Worm (Caenorhabditis elegans): ENCODE measurements around the gene C11G10.1.

DNA sequence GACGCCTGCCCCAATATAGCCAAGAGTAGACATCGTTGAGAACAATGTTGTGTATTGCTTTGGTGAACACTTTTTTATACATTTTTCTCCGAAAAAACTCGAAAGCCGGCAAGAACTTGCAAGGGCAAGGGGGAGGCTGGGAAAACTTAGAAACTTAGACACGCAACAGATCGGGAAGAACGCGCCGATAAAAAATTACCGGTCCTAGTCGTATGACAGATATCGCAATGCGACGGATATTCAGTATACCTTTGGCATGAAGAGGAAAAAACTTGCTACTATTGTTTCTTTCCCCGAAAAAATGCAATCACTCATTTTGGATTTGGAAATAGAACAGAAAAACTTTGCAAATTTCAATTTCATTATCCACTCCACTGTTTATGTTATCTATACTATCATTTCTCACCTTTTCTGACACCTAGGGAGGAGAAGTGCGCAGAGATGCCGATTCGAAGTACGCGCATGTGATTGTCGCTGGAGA is 17.9 kb upstream of the C11G10.1 start, which contains the start of gene col-41:
- TF ChIP-seq sox-4 (tag; optimal IDR thresholded peaks at IDR 0.05) (no peak), ces-1 (GFP tag; optimal IDR thresholded peaks at IDR 0.05) (no peak), nhr-76 (tag; optimal IDR thresholded peaks at IDR 0.05) (no peak), nhr-71 (tag; optimal IDR thresholded peaks at IDR 0.05) (no peak), lin-35 (GFP tag; optimal IDR thresholded peaks at IDR 0.05) (no peak)
